Fruit fly (Drosophila melanogaster) whole organism, prepupa: Measurements from ENCODE around the gene Golgin104.

Source experiments
- CG6808 ChIP-seq: fragments of 200-800 bp; sonication (Bioruptor generic); optimal IDR thresholded peaks from 3 replicates; lab custom pipeline; 2017; ENCODE audit warnings: missing biosample characterization, missing genetic modification characterization, mild to moderate bottlenecking, moderate library complexity, missing genetic modification reagents
- Eip78C ChIP-seq: fragments of 200-800 bp; sonication (Bioruptor generic); peaks from one replicate; lab custom pipeline; 2016; ENCODE audit warnings: missing biosample characterization, missing genetic modification characterization
- Eip93F ChIP-seq: fragments of 200-800 bp; sonication (Bioruptor generic); optimal IDR thresholded peaks from 2 replicates; lab custom pipeline; 2016; ENCODE audit warnings: missing biosample characterization, mild to moderate bottlenecking, missing genetic modification characterization
- Gug ChIP-seq: fragments of 200-800 bp; sonication (Bioruptor generic); IDR thresholded peaks from 2 replicates; pipeline ENCODE4 v1.3.6; 2022; ENCODE audit warnings: missing biosample characterization, missing genetic modification characterization
- Sox102F ChIP-seq: fragments of 200-800 bp; sonication (Bioruptor generic); optimal IDR thresholded peaks from 2 replicates; lab custom pipeline; 2016; ENCODE audit warnings: missing biosample characterization, mild to moderate bottlenecking, missing genetic modification characterization
- Sox14 ChIP-seq: fragments of 200-800 bp; sonication (Bioruptor generic); optimal IDR thresholded peaks from 3 replicates; lab custom pipeline; 2016; ENCODE audit warnings: missing biosample characterization, missing genetic modification characterization
- net ChIP-seq: fragments of 200-800 bp; sonication (Bioruptor generic); optimal IDR thresholded peaks from 3 replicates; lab custom pipeline; 2016; ENCODE audit warnings: missing biosample characterization, missing genetic modification characterization

DNA sequence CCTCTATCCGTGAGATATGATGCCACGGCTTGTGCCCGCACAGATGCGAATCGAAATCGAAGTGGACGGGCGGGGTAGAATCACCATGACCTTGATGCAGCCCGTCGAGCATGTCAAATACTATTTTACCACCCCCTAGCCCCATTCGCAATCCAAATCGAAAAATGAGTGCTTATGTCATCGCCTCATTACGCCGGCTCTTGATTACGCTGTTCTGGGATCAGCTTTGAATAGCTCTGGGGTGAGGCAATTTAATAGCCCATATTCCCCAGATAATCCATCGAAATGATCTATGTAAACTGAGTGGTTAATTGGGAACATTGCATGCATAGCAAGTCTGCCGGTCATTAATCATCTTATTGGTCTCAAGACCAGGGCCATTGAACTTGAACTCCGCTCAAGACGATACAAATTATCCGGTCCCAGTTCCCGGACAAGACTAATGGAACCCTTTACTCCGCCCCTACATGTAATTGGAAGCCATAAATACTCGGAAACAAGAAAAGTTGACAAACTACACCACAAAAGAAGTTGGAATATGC, 5.5 kb upstream of the Golgin104 start:
- TF ChIP-seq Gug (GFP tag; lab: Robert Waterston, UW) (no peak), Eip78C (no peak), Eip93F (GFP tag; lab: Kevin White, UChicago) (no peak), Sox14 (GFP tag; lab: Kevin White, UChicago) (no peak), net (no peak), Sox102F (GFP tag; lab: Kevin White, UChicago) (no peak), CG6808 (GFP tag; lab: Kevin White, UChicago) (no peak)
